Worm (Caenorhabditis elegans) whole organism, L4 larva: ENCODE data around the gene F14F7.4.

Experiments used
- D1046.2 ChIP-seq: fragments of 200-800 bp; sonication (Bioruptor generic); IDR thresholded peaks from 2 replicates; pipeline ENCODE4 v1.3.6; 2022; ENCODE audit warnings: missing genetic modification characterization, missing compliant biosample characterization
- F37D6.2 ChIP-seq: sonication (generic microtip); optimal IDR thresholded peaks from 2 replicates; lab custom pipeline; 2016; ENCODE audit warnings: mild to moderate bottlenecking, missing genetic modification characterization, missing compliant biosample characterization
- F49E8.2 ChIP-seq: sonication (generic microtip); optimal IDR thresholded peaks from 2 replicates; lab custom pipeline; 2016; ENCODE audit warnings: missing compliant biosample characterization, mild to moderate bottlenecking, missing genetic modification characterization, borderline replicate concordance
- T20F7.1 ChIP-seq: fragments of 200-800 bp; sonication (Bioruptor generic); optimal IDR thresholded peaks from 2 replicates; lab custom pipeline; 2018; ENCODE audit warnings: mild to moderate bottlenecking, missing genetic modification characterization, missing compliant biosample characterization
- T26A8.4 ChIP-seq: fragments of 200-800 bp; sonication (Bioruptor generic); IDR thresholded peaks from 2 replicates; pipeline ENCODE4 v1.3.6; 2022; ENCODE audit warnings: missing genetic modification characterization, missing compliant biosample characterization
- Y75B8A.6 ChIP-seq: fragments of 200-800 bp; sonication (Bioruptor generic); IDR thresholded peaks from 2 replicates; pipeline ENCODE4 v1.3.6; 2022; ENCODE audit warnings: missing genetic modification reagents, missing genetic modification characterization, missing compliant biosample characterization
- ZK337.2 ChIP-seq: fragments of 200-800 bp; sonication (Bioruptor generic); IDR thresholded peaks from 2 replicates; pipeline ENCODE4 v1.3.6; 2022; ENCODE audit warnings: missing genetic modification reagents, missing genetic modification characterization, missing compliant biosample characterization
- aha-1 ChIP-seq: fragments of 150-350 bp; peaks from one replicate; lab custom pipeline; 2014; ENCODE audit warnings: missing biosample characterization, missing genetic modification characterization
- aly-2 ChIP-seq: sonication (generic microtip); optimal IDR thresholded peaks from 2 replicates; lab custom pipeline; 2018; ENCODE audit warnings: missing biosample characterization, missing genetic modification characterization
- ceh-20 ChIP-seq: fragments of 200-800 bp; sonication (Bioruptor generic); IDR thresholded peaks from 2 replicates; pipeline ENCODE4 v1.3.6; 2022; ENCODE audit warnings: missing genetic modification reagents, missing genetic modification characterization, missing compliant biosample characterization
- cey-2 ChIP-seq: sonication (generic microtip); optimal IDR thresholded peaks from 3 replicates; lab custom pipeline; 2017; ENCODE audit warnings: missing genetic modification characterization, mild to moderate bottlenecking, missing compliant biosample characterization, antibody characterized with exemption, borderline replicate concordance; ENCODE audit not compliant: insufficient read depth
- daf-16 ChIP-seq, 3 experiments: sonication (generic microtip); optimal IDR thresholded peaks; 2 replicates each; lab custom pipeline; 2016 to 2017; ENCODE audit warnings: missing genetic modification characterization in 3 of 3, missing genetic modification reagents in 3 of 3, mild to moderate bottlenecking in 2 of 3, missing compliant biosample characterization in 2 of 3, missing biosample characterization in 1 of 3, moderate library complexity in 1 of 3
- daf-8 ChIP-seq: fragments of 200-800 bp; sonication (Bioruptor generic); IDR thresholded peaks from 2 replicates; pipeline ENCODE4 v1.3.6; 2022; ENCODE audit warnings: missing genetic modification characterization, missing compliant biosample characterization
- dmd-9 ChIP-seq: fragments of 200-800 bp; sonication (Bioruptor generic); IDR thresholded peaks from 2 replicates; pipeline ENCODE4 v1.3.6; 2022; ENCODE audit warnings: missing genetic modification reagents, missing genetic modification characterization, missing compliant biosample characterization
- egl-27 ChIP-seq: sonication (generic microtip); optimal IDR thresholded peaks from 3 replicates; lab custom pipeline; 2017; ENCODE audit warnings: missing biosample characterization, missing genetic modification reagents, missing genetic modification characterization
- egl-43 ChIP-seq: fragments of 200-800 bp; sonication (Bioruptor generic); IDR thresholded peaks from 2 replicates; pipeline ENCODE4 v1.3.6; 2022; ENCODE audit warnings: missing genetic modification reagents, missing genetic modification characterization, missing compliant biosample characterization
- fkh-10 ChIP-seq: fragments of 150-350 bp; optimal IDR thresholded peaks from 2 replicates; lab custom pipeline; 2014; ENCODE audit warnings: missing biosample characterization, missing genetic modification reagents, missing genetic modification characterization
- gei-8 ChIP-seq: fragments of 200-800 bp; sonication (Bioruptor generic); optimal IDR thresholded peaks from 2 replicates; lab custom pipeline; 2018; ENCODE audit warnings: mild to moderate bottlenecking, missing genetic modification characterization, missing compliant biosample characterization
- hif-1 ChIP-seq, 2 experiments: sonication (generic microtip); optimal IDR thresholded peaks; 2 replicates each; lab custom pipeline; 2016 to 2017; ENCODE audit warnings: missing compliant biosample characterization in 2 of 2, missing genetic modification characterization in 2 of 2, missing genetic modification reagents in 2 of 2, missing genotype in 2 of 2, mild to moderate bottlenecking in 1 of 2
- lin-1 ChIP-seq: fragments of 200-800 bp; sonication (Bioruptor generic); IDR thresholded peaks from 2 replicates; pipeline ENCODE4 v1.3.6; 2022; ENCODE audit warnings: missing genetic modification reagents, missing genetic modification characterization, missing compliant biosample characterization
- lin-38 ChIP-seq: fragments of 200-800 bp; sonication (Bioruptor generic); IDR thresholded peaks from 2 replicates; pipeline ENCODE4 v1.3.6; 2022; ENCODE audit warnings: missing genetic modification reagents, missing genetic modification characterization, missing compliant biosample characterization
- lin-39 ChIP-seq: fragments of 150-350 bp; optimal IDR thresholded peaks from 2 replicates; lab custom pipeline; 2014; ENCODE audit warnings: missing biosample characterization, missing genetic modification reagents, missing genetic modification characterization
- lsy-2 ChIP-seq, 2 experiments: fragments of 150-350 bp in 1 of 2; sonication (generic microtip) in 1 of 2; optimal IDR thresholded peaks; 2 replicates each; lab custom pipeline; 2014 to 2017; ENCODE audit warnings: missing biosample characterization in 2 of 2, missing genetic modification characterization in 2 of 2
- madf-9 ChIP-seq: fragments of 200-800 bp; sonication (Bioruptor generic); conservative IDR thresholded peaks from 2 replicates; pipeline ENCODE4 v1.3.6; 2022; ENCODE audit warnings: missing genetic modification reagents, missing genetic modification characterization, missing compliant biosample characterization
- mdl-1 ChIP-seq, 2 experiments: fragments of 150-350 bp in 1 of 2; sonication (generic microtip) in 1 of 2; optimal IDR thresholded peaks; 2 replicates each; lab custom pipeline; 2014 to 2017; ENCODE audit warnings: missing biosample characterization in 2 of 2, missing genetic modification characterization in 2 of 2
- mep-1 ChIP-seq: fragments of 150-350 bp; sonication (generic microtip); optimal IDR thresholded peaks from 3 replicates; lab custom pipeline; 2014; ENCODE audit warnings: missing biosample characterization, missing genetic modification characterization
- nhr-102 ChIP-seq: sonication (generic microtip); optimal IDR thresholded peaks from 2 replicates; lab custom pipeline; 2016; ENCODE audit warnings: mild to moderate bottlenecking, missing genetic modification characterization, moderate library complexity, missing compliant biosample characterization
- nhr-11 ChIP-seq: fragments of 150-350 bp; optimal IDR thresholded peaks from 2 replicates; lab custom pipeline; 2014; ENCODE audit warnings: missing biosample characterization, missing genetic modification characterization
- nhr-111 ChIP-seq: fragments of 200-800 bp; sonication (Bioruptor generic); optimal IDR thresholded peaks from 2 replicates; lab custom pipeline; 2018; ENCODE audit warnings: mild to moderate bottlenecking, missing genetic modification characterization, missing compliant biosample characterization
- nhr-25 ChIP-seq: sonication (generic microtip); optimal IDR thresholded peaks from 2 replicates; lab custom pipeline; 2017; ENCODE audit warnings: missing genetic modification characterization, mild to moderate bottlenecking, missing compliant biosample characterization, antibody characterized with exemption, moderate library complexity, borderline replicate concordance; ENCODE audit not compliant: insufficient read depth
- nhr-41 ChIP-seq: fragments of 200-800 bp; sonication (Bioruptor generic); IDR thresholded peaks from 2 replicates; pipeline ENCODE4 v1.3.6; 2022; ENCODE audit warnings: missing genetic modification reagents, missing genetic modification characterization, missing compliant biosample characterization
- nhr-42 ChIP-seq: fragments of 200-800 bp; sonication (Bioruptor generic); IDR thresholded peaks from 2 replicates; pipeline ENCODE4 v1.3.6; 2022; ENCODE audit warnings: missing genetic modification characterization, missing compliant biosample characterization
- nhr-48 ChIP-seq: sonication (generic microtip); optimal IDR thresholded peaks from 2 replicates; lab custom pipeline; 2016; ENCODE audit warnings: mild to moderate bottlenecking, missing genetic modification characterization, missing compliant biosample characterization
- nhr-6 ChIP-seq: fragments of 150-350 bp; optimal IDR thresholded peaks from 2 replicates; lab custom pipeline; 2014; ENCODE audit warnings: missing biosample characterization, missing genetic modification characterization
- pha-4 ChIP-seq, 2 experiments: fragments of 150-350 bp in 1 of 2; fragments of 200-800 bp in 1 of 2; sonication (Bioruptor generic) in 1 of 2; IDR thresholded peaks in 1 of 2; optimal IDR thresholded peaks in 1 of 2; 2 replicates each; pipeline versions ENCODE4 v1.3.6 to Lab custom; 2014 to 2022; ENCODE audit warnings: missing genetic modification characterization in 2 of 2, missing genetic modification reagents in 2 of 2, missing biosample characterization in 1 of 2, missing compliant biosample characterization in 1 of 2
- rbr-2 ChIP-seq: sonication (generic microtip); optimal IDR thresholded peaks from 2 replicates; lab custom pipeline; 2016; ENCODE audit warnings: missing genotype, missing genetic modification characterization, missing compliant biosample characterization
- saeg-2 ChIP-seq: fragments of 200-800 bp; sonication (Bioruptor generic); IDR thresholded peaks from 2 replicates; pipeline ENCODE4 v1.3.6; 2022; ENCODE audit warnings: missing genetic modification reagents, missing genetic modification characterization, missing compliant biosample characterization
- sdz-12 ChIP-seq: fragments of 200-800 bp; sonication (Bioruptor generic); optimal IDR thresholded peaks from 2 replicates; lab custom pipeline; 2018; ENCODE audit warnings: mild to moderate bottlenecking, missing genetic modification characterization, missing compliant biosample characterization
- set-16 ChIP-seq: fragments of 200-800 bp; sonication (Bioruptor generic); IDR thresholded peaks from 2 replicates; pipeline ENCODE4 v1.3.6; 2022; ENCODE audit warnings: missing genetic modification reagents, missing genetic modification characterization, missing compliant biosample characterization
- snpc-1.2 ChIP-seq: fragments of 200-800 bp; sonication (Bioruptor generic); IDR thresholded peaks from 2 replicates; pipeline ENCODE4 v1.3.6; 2022; ENCODE audit warnings: missing genetic modification reagents, missing genetic modification characterization, missing compliant biosample characterization
- tag-97 ChIP-seq: fragments of 200-800 bp; sonication (Bioruptor generic); IDR thresholded peaks from 2 replicates; pipeline ENCODE4 v1.3.6; 2022; ENCODE audit warnings: missing genetic modification characterization, missing compliant biosample characterization
- unc-62 ChIP-seq, 3 experiments: fragments of 150-350 bp in 1 of 3; sonication (generic microtip); optimal IDR thresholded peaks in 2 of 3; peaks in 1 of 3; 1 replicate in 1 of 3; 2 replicates in 2 of 3; lab custom pipeline; 2014 to 2017; ENCODE audit warnings: missing biosample characterization in 3 of 3, missing genetic modification characterization in 3 of 3, missing genetic modification reagents in 3 of 3, missing genotype in 1 of 3
- vab-7 ChIP-seq: fragments of 200-800 bp; sonication (Bioruptor generic); IDR thresholded peaks from 2 replicates; pipeline ENCODE4 v1.3.6; 2022; ENCODE audit warnings: missing genetic modification reagents, missing genetic modification characterization, missing compliant biosample characterization
- zip-11 ChIP-seq: fragments of 200-800 bp; sonication (Bioruptor generic); IDR thresholded peaks from 2 replicates; pipeline ENCODE4 v1.3.6; 2022; ENCODE audit warnings: missing genetic modification characterization, missing compliant biosample characterization
- zip-2 ChIP-seq: fragments of 150-350 bp; optimal IDR thresholded peaks from 2 replicates; lab custom pipeline; 2014; ENCODE audit warnings: missing biosample characterization, missing genetic modification characterization
- ztf-11 ChIP-seq: fragments of 150-350 bp; optimal IDR thresholded peaks from 2 replicates; lab custom pipeline; 2014; ENCODE audit warnings: missing biosample characterization, missing genetic modification characterization

The F14F7.4 gene

ce11 chrIII:13067884-13068767, 38.6 kb upstream of the F14F7.4 start:
- TF ChIP-seq mep-1 (tag; lab: Kevin White, UChicago) (peak; percentile 95), D1046.2 (0 out of 2 replicates have a peak, but pooled peaks have one; percentile 41), nhr-48 (tag; lab: Kevin White, UChicago) (peak; percentile 72), Y75B8A.6 (GFP tag; lab: Robert Waterston, UW) (no peak), rbr-2 (tag; lab: Kevin White, UChicago) (peak; percentile 93), ZK337.2 (GFP tag; lab: Robert Waterston, UW) (no peak), lin-38 (peak; percentile 37), pha-4 (GFP tag; IDR thresholded peaks at IDR 0.05; lab: Robert Waterston, UW) (peak; percentile 81), pha-4 (tag; optimal IDR thresholded peaks at IDR 0.05; lab: Kevin White, UChicago) (peak; percentile 45), saeg-2 (GFP tag; lab: Robert Waterston, UW) (0 out of 2 replicates have a peak, but pooled peaks have one; percentile 65), lin-39 (no peak), unc-62 (GFP tag; optimal IDR thresholded peaks at IDR 0.05 in 1 of 2; lab: Kevin White, UChicago) (peak in 1 of 2 experiments; percentile 99), unc-62 (tag; optimal IDR thresholded peaks at IDR 0.05; lab: Kevin White, UChicago) (no peak), vab-7 (GFP tag; lab: Robert Waterston, UW) (0 out of 2 replicates have a peak, but pooled peaks have one; percentile 42), set-16 (GFP tag; lab: Robert Waterston, UW) (peak; percentile 78), ceh-20 (GFP tag; lab: Robert Waterston, UW) (peak; percentile 68), aha-1 (tag; lab: Kevin White, UChicago) (peak; percentile 100), snpc-1.2 (GFP tag; lab: Robert Waterston, UW) (peak; percentile 72), aly-2 (no peak), nhr-25 (tag; lab: Kevin White, UChicago) (peak; percentile 72), tag-97 (GFP tag; lab: Robert Waterston, UW) (no peak), mdl-1 (tag; optimal IDR thresholded peaks at IDR 0.05; lab: Kevin White, UChicago) (peak; percentile 88 to 98), egl-27 (tag; lab: Kevin White, UChicago) (no peak), nhr-42 (GFP tag; lab: Robert Waterston, UW) (0 out of 2 replicates have a peak, but pooled peaks have one; percentile 36), zip-11 (no peak), daf-16 (GFP tag; optimal IDR thresholded peaks at IDR 0.05; lab: Kevin White, UChicago) (peak in 1 of 2 experiments; percentile 41), daf-16 (tag; optimal IDR thresholded peaks at IDR 0.05; lab: Kevin White, UChicago) (peak; percentile 84), hif-1 (tag; optimal IDR thresholded peaks at IDR 0.05; lab: Kevin White, UChicago) (peak; percentile 32 to 81), dmd-9 (GFP tag; lab: Robert Waterston, UW) (no peak), cey-2 (tag; lab: Kevin White, UChicago) (no peak), T26A8.4 (GFP tag; lab: Robert Waterston, UW) (no peak; the same call in 1 of the 2 replicates), T20F7.1 (GFP tag; lab: Kevin White, UChicago) (peak; percentile 68), gei-8 (peak; percentile 64), F49E8.2 (tag; lab: Kevin White, UChicago) (no peak), sdz-12 (GFP tag; lab: Kevin White, UChicago) (peak; percentile 38), nhr-111 (GFP tag; lab: Kevin White, UChicago) (no peak), zip-2 (tag; lab: Kevin White, UChicago) (no peak), daf-8 (GFP tag; lab: Robert Waterston, UW) (0 out of 2 replicates have a peak, but pooled peaks have one; percentile 55), nhr-41 (no peak), lin-1 (peak; percentile 72; the same call in 1 of the 2 replicates), fkh-10 (peak; percentile 80), F37D6.2 (tag; lab: Kevin White, UChicago) (peak; percentile 80), nhr-11 (tag; lab: Kevin White, UChicago) (peak; percentile 86), nhr-102 (tag; lab: Kevin White, UChicago) (peak; percentile 73), egl-43 (GFP tag; lab: Robert Waterston, UW) (peak; percentile 87), madf-9 (GFP tag; lab: Robert Waterston, UW) (no peak), nhr-6 (peak; percentile 69), ztf-11 (tag; lab: Kevin White, UChicago) (no peak), lsy-2 (tag; optimal IDR thresholded peaks at IDR 0.05; lab: Kevin White, UChicago) (peak; percentile 65 to 83)
